Fruit fly (Drosophila melanogaster) Kc167 (cell line): Measurements from ENCODE around the gene CG5913.

Experiments used
- Myc ChIP-seq: fragments of >200 bp; optimal IDR thresholded peaks from 2 replicates; lab custom pipeline; 2017; ENCODE audit warnings: missing external identifiers
- Sin3A ChIP-seq: fragments of >200 bp; optimal IDR thresholded peaks from 2 replicates; lab custom pipeline; 2018; ENCODE audit warnings: missing external identifiers
- h ChIP-seq: fragments of >200 bp; optimal IDR thresholded peaks from 3 replicates; lab custom pipeline; 2018; ENCODE audit warnings: missing external identifiers
- insv ChIP-seq: fragments of >200 bp; optimal IDR thresholded peaks from 3 replicates; lab custom pipeline; 2018; ENCODE audit warnings: missing external identifiers
- psq ChIP-seq: fragments of >200 bp; optimal IDR thresholded peaks from 2 replicates; lab custom pipeline; 2017; ENCODE audit warnings: missing external identifiers
- ttk ChIP-seq: sonication (Bioruptor generic); optimal IDR thresholded peaks from 2 replicates; lab custom pipeline; 2017; ENCODE audit warnings: missing external identifiers

CG5913 gene

dm6 chr3R:25922534-25922933 lies 29.2 kb downstream of the CG5913 start, which contains the start of gene CG14546:
Gene CG14546 (minus strand): TSS chr3R:25922634.
- no peak for TF ChIP-seq Myc
- TF ChIP-seq h (lab: Kevin White, UChicago) = no peak
- no peak for TF ChIP-seq Sin3A (lab: Kevin White, UChicago)
- no peak for TF ChIP-seq ttk (lab: Kevin White, UChicago)
- no peak for TF ChIP-seq insv (lab: Kevin White, UChicago)
- TF ChIP-seq psq (lab: Kevin White, UChicago) = no peak

dm6 chr3R:25941310-25941709 lies 48.0 kb downstream of the CG5913 start:
- no peak for TF ChIP-seq h (lab: Kevin White, UChicago)
- no peak for TF ChIP-seq psq (lab: Kevin White, UChicago)
- TF ChIP-seq insv (lab: Kevin White, UChicago) = no peak
- TF ChIP-seq ttk (lab: Kevin White, UChicago) = no peak
- no peak for TF ChIP-seq Sin3A (lab: Kevin White, UChicago)
- no peak for TF ChIP-seq Myc
